Fruit fly (Drosophila melanogaster) whole organism, embryonic: ENCODE data around the gene fliI.

Source experiments
- Bgb ChIP-seq: fragments of 200-800 bp; sonication (Bioruptor generic); IDR thresholded peaks from 2 replicates; pipeline ENCODE4 v1.3.6; 2022; ENCODE audit warnings: missing biosample characterization, missing genetic modification characterization; ENCODE audit not compliant: partially characterized antibody
- CG10209 ChIP-seq: fragments of 200-800 bp; sonication (Bioruptor generic); optimal IDR thresholded peaks from 3 replicates; lab custom pipeline; 2017; ENCODE audit warnings: missing biosample characterization, mild to moderate bottlenecking, missing genetic modification characterization, missing genetic modification reagents
- CG10543 ChIP-seq: fragments of 200-800 bp; sonication (Bioruptor generic); optimal IDR thresholded peaks from 3 replicates; lab custom pipeline; 2017; ENCODE audit warnings: missing biosample characterization, mild to moderate bottlenecking, missing genetic modification characterization, moderate library complexity
- CG10979 ChIP-seq: fragments of 200-800 bp; sonication (Bioruptor generic); optimal IDR thresholded peaks from 2 replicates; lab custom pipeline; 2018; ENCODE audit warnings: missing biosample characterization, mild to moderate bottlenecking, missing genetic modification characterization, moderate library complexity
- CG13287 ChIP-seq: fragments of 200-800 bp; sonication (Bioruptor generic); IDR thresholded peaks from 2 replicates; pipeline ENCODE4 v1.3.6; 2022; ENCODE audit warnings: missing biosample characterization, missing genetic modification characterization; ENCODE audit not compliant: partially characterized antibody
- CG17568 ChIP-seq: fragments of 200-800 bp; sonication (Bioruptor generic); optimal IDR thresholded peaks from 2 replicates; lab custom pipeline; 2018; ENCODE audit warnings: missing biosample characterization, mild to moderate bottlenecking, missing genetic modification characterization, moderate library complexity
- CG17802 ChIP-seq: fragments of 200-800 bp; sonication (Bioruptor generic); optimal IDR thresholded peaks from 2 replicates; lab custom pipeline; 2018; ENCODE audit warnings: missing biosample characterization, mild to moderate bottlenecking, missing genetic modification characterization, moderate library complexity
- CG2199 ChIP-seq: fragments of 200-800 bp; sonication (Bioruptor generic); IDR thresholded peaks from 3 replicates; pipeline ENCODE4 v1.3.6; 2022; ENCODE audit warnings: missing biosample characterization, missing genetic modification characterization
- CG2889 ChIP-seq: fragments of 200-800 bp; sonication (Bioruptor generic); IDR thresholded peaks from 3 replicates; pipeline ENCODE4 v1.3.6; 2022; ENCODE audit warnings: missing biosample characterization, missing genetic modification characterization
- CG3407 ChIP-seq: fragments of 200-800 bp; sonication (Bioruptor generic); optimal IDR thresholded peaks from 2 replicates; lab custom pipeline; 2018; ENCODE audit warnings: missing biosample characterization, mild to moderate bottlenecking, missing genetic modification characterization
- CG7271 ChIP-seq: fragments of 200-800 bp; sonication (Bioruptor generic); optimal IDR thresholded peaks from 2 replicates; lab custom pipeline; 2018; ENCODE audit warnings: missing biosample characterization, mild to moderate bottlenecking, missing genetic modification characterization, moderate library complexity
- CG8478 ChIP-seq: fragments of >200 bp; optimal IDR thresholded peaks from 2 replicates; lab custom pipeline; 2018
- CHES-1-like ChIP-seq: fragments of 200-800 bp; sonication (Bioruptor generic); optimal IDR thresholded peaks from 2 replicates; lab custom pipeline; 2016; ENCODE audit warnings: missing biosample characterization, missing genetic modification characterization
- Elba2 ChIP-seq: fragments of 200-800 bp; sonication (Bioruptor generic); optimal IDR thresholded peaks from 3 replicates; lab custom pipeline; 2016; ENCODE audit warnings: missing biosample characterization, missing genetic modification characterization
- Fer1 ChIP-seq: fragments of 200-800 bp; sonication (Bioruptor generic); optimal IDR thresholded peaks from 2 replicates; lab custom pipeline; 2017; ENCODE audit warnings: missing biosample characterization, mild to moderate bottlenecking, missing genetic modification characterization
- HmgD ChIP-seq: fragments of 200-800 bp; sonication (Bioruptor generic); optimal IDR thresholded peaks from 3 replicates; lab custom pipeline; 2016; ENCODE audit warnings: missing biosample characterization, missing genetic modification characterization
- Hmr ChIP-seq: fragments of 200-800 bp; sonication (Bioruptor generic); optimal IDR thresholded peaks from 3 replicates; lab custom pipeline; 2017; ENCODE audit warnings: mild to moderate bottlenecking, missing biosample characterization, missing genetic modification reagents, missing genetic modification characterization
- MBD-R2 ChIP-seq: fragments of 200-800 bp; sonication (Bioruptor generic); IDR thresholded peaks from 2 replicates; pipeline ENCODE4 v1.3.6; 2022; ENCODE audit warnings: missing biosample characterization, missing genetic modification characterization
- Med ChIP-seq: fragments of 200-800 bp; sonication (Bioruptor generic); peaks from one replicate; lab custom pipeline; 2016; ENCODE audit warnings: missing biosample characterization, missing genetic modification characterization, mild to moderate bottlenecking, inconsistent platforms, moderate library complexity
- NK7.1 ChIP-seq: fragments of 200-800 bp; sonication (Bioruptor generic); optimal IDR thresholded peaks from 3 replicates; lab custom pipeline; 2016; ENCODE audit warnings: missing biosample characterization, missing genetic modification characterization
- Nf-YB ChIP-seq: fragments of 200-800 bp; sonication (Bioruptor generic); optimal IDR thresholded peaks from 3 replicates; lab custom pipeline; 2019; ENCODE audit warnings: missing biosample characterization, mild to moderate bottlenecking, missing genetic modification characterization, moderate library complexity
- Taf1 ChIP-seq: fragments of 200-800 bp; sonication (Bioruptor generic); IDR thresholded peaks from 2 replicates; pipeline ENCODE4 v1.3.6; 2022; ENCODE audit warnings: missing biosample characterization, missing genetic modification characterization
- Tbp ChIP-seq: fragments of >200 bp; optimal IDR thresholded peaks from 2 replicates; lab custom pipeline; 2018; ENCODE audit warnings: missing biosample characterization, missing genetic modification characterization
- Trl ChIP-seq, 3 experiments: fragments of >200 bp in 2 of 3; fragments of 200-800 bp in 1 of 3; sonication (Bioruptor generic) in 1 of 3; optimal IDR thresholded peaks; 2 replicates in 1 of 3; 3 replicates in 2 of 3; lab custom pipeline; 2016 to 2017; ENCODE audit warnings: missing biosample characterization in 1 of 3, missing genetic modification characterization in 1 of 3
- ac ChIP-seq: fragments of 200-800 bp; sonication (Bioruptor generic); optimal IDR thresholded peaks from 3 replicates; lab custom pipeline; 2017; ENCODE audit warnings: missing biosample characterization, mild to moderate bottlenecking, missing genetic modification characterization
- amos ChIP-seq: fragments of 200-800 bp; sonication (Bioruptor generic); IDR thresholded peaks from 2 replicates; pipeline ENCODE4 v1.3.6; 2022; ENCODE audit warnings: missing biosample characterization, missing genetic modification characterization; ENCODE audit not compliant: partially characterized antibody
- ash1 ChIP-seq: fragments of 200-800 bp; sonication (Bioruptor generic); optimal IDR thresholded peaks from 2 replicates; lab custom pipeline; 2018; ENCODE audit warnings: missing biosample characterization, mild to moderate bottlenecking, missing genetic modification characterization
- bbx ChIP-seq: fragments of 200-800 bp; sonication (Bioruptor generic); IDR thresholded peaks from 2 replicates; pipeline ENCODE4 v1.3.6; 2022; ENCODE audit warnings: missing biosample characterization, missing genetic modification characterization; ENCODE audit not compliant: partially characterized antibody
- chinmo ChIP-seq: fragments of 200-800 bp; sonication (Bioruptor generic); IDR thresholded peaks from 4 replicates; pipeline ENCODE4 v1.3.6; 2022; ENCODE audit warnings: missing biosample characterization, missing genetic modification characterization; ENCODE audit not compliant: partially characterized antibody
- croc ChIP-seq: fragments of 200-800 bp; sonication (Bioruptor generic); conservative IDR thresholded peaks from 3 replicates; pipeline ENCODE4 v1.3.6; 2022; ENCODE audit warnings: missing biosample characterization, missing genetic modification characterization
- crp ChIP-seq, 2 experiments: fragments of 200-800 bp; sonication (Bioruptor generic); optimal IDR thresholded peaks; 2 replicates in 1 of 2; 3 replicates in 1 of 2; lab custom pipeline; 2017; ENCODE audit warnings: missing biosample characterization in 2 of 2, missing genetic modification characterization in 2 of 2, mild to moderate bottlenecking in 1 of 2, moderate library complexity in 1 of 2
- eve ChIP-seq, 2 experiments: fragments of >200 bp; optimal IDR thresholded peaks; 2 replicates each; lab custom pipeline; 2017; ENCODE audit warnings: missing biosample characterization in 2 of 2, missing genetic modification characterization in 2 of 2
- fd96Cb ChIP-seq: fragments of 200-800 bp; sonication (Bioruptor generic); optimal IDR thresholded peaks from 2 replicates; lab custom pipeline; 2018; ENCODE audit warnings: missing biosample characterization, mild to moderate bottlenecking, missing genetic modification characterization, moderate library complexity
- ftz-f1 ChIP-seq: fragments of 200-800 bp; sonication (Bioruptor generic); optimal IDR thresholded peaks from 2 replicates; lab custom pipeline; 2016; ENCODE audit warnings: missing biosample characterization, missing genetic modification characterization
- hb ChIP-seq: fragments of 200-800 bp; sonication (Bioruptor generic); IDR thresholded peaks from 3 replicates; pipeline ENCODE4 v1.3.6; 2022; ENCODE audit warnings: missing biosample characterization, missing genetic modification characterization; ENCODE audit not compliant: partially characterized antibody
- ind ChIP-seq: fragments of 200-800 bp; sonication (Bioruptor generic); optimal IDR thresholded peaks from 3 replicates; lab custom pipeline; 2016; ENCODE audit warnings: missing biosample characterization, missing genetic modification characterization
- jing ChIP-seq: fragments of 200-800 bp; sonication (Bioruptor generic); optimal IDR thresholded peaks from 2 replicates; lab custom pipeline; 2018; ENCODE audit warnings: missing biosample characterization, mild to moderate bottlenecking, missing genetic modification characterization
- lbe ChIP-seq: fragments of 200-800 bp; sonication (Bioruptor generic); optimal IDR thresholded peaks from 2 replicates; lab custom pipeline; 2016; ENCODE audit warnings: missing biosample characterization, mild to moderate bottlenecking, missing genetic modification characterization
- maf-S ChIP-seq: fragments of 200-800 bp; sonication (Bioruptor generic); optimal IDR thresholded peaks from 2 replicates; lab custom pipeline; 2016; ENCODE audit warnings: missing biosample characterization, missing genetic modification characterization
- nerfin-1 ChIP-seq: fragments of 200-800 bp; sonication (Bioruptor generic); optimal IDR thresholded peaks from 3 replicates; lab custom pipeline; 2019; ENCODE audit warnings: missing biosample characterization, mild to moderate bottlenecking, missing genetic modification characterization, moderate library complexity
- onecut ChIP-seq: fragments of 200-800 bp; sonication (Bioruptor generic); IDR thresholded peaks from 2 replicates; pipeline ENCODE4 v1.3.6; 2022; ENCODE audit warnings: missing biosample characterization, missing genetic modification characterization
- salm ChIP-seq: fragments of 200-800 bp; sonication (Bioruptor generic); optimal IDR thresholded peaks from 2 replicates; lab custom pipeline; 2018; ENCODE audit warnings: missing biosample characterization, mild to moderate bottlenecking, missing genetic modification characterization
- sd ChIP-seq: fragments of 200-800 bp; sonication (Bioruptor generic); optimal IDR thresholded peaks from 3 replicates; lab custom pipeline; 2018; ENCODE audit warnings: missing biosample characterization, mild to moderate bottlenecking, missing genetic modification characterization, moderate library complexity
- slbo ChIP-seq: fragments of 200-800 bp; sonication (Bioruptor generic); IDR thresholded peaks from 2 replicates; pipeline ENCODE4 v1.3.6; 2022; ENCODE audit warnings: missing biosample characterization, missing genetic modification characterization
- trem ChIP-seq: fragments of 200-800 bp; optimal IDR thresholded peaks from 3 replicates; lab custom pipeline; 2019; ENCODE audit warnings: missing biosample characterization, mild to moderate bottlenecking, missing genetic modification characterization, moderate library complexity
- trh ChIP-seq: fragments of 200-800 bp; sonication (Bioruptor generic); optimal IDR thresholded peaks from 2 replicates; lab custom pipeline; 2016; ENCODE audit warnings: missing biosample characterization, missing genetic modification characterization
- unc-4 ChIP-seq: fragments of 200-800 bp; sonication (Bioruptor generic); IDR thresholded peaks from 2 replicates; pipeline ENCODE4 v1.3.6; 2022; ENCODE audit warnings: missing biosample characterization, missing genetic modification characterization; ENCODE audit not compliant: partially characterized antibody
- wek ChIP-seq: fragments of 200-800 bp; sonication (Bioruptor generic); optimal IDR thresholded peaks from 3 replicates; lab custom pipeline; 2018; ENCODE audit warnings: missing biosample characterization, mild to moderate bottlenecking, missing genetic modification characterization, moderate library complexity

Gene fliI

DNA sequence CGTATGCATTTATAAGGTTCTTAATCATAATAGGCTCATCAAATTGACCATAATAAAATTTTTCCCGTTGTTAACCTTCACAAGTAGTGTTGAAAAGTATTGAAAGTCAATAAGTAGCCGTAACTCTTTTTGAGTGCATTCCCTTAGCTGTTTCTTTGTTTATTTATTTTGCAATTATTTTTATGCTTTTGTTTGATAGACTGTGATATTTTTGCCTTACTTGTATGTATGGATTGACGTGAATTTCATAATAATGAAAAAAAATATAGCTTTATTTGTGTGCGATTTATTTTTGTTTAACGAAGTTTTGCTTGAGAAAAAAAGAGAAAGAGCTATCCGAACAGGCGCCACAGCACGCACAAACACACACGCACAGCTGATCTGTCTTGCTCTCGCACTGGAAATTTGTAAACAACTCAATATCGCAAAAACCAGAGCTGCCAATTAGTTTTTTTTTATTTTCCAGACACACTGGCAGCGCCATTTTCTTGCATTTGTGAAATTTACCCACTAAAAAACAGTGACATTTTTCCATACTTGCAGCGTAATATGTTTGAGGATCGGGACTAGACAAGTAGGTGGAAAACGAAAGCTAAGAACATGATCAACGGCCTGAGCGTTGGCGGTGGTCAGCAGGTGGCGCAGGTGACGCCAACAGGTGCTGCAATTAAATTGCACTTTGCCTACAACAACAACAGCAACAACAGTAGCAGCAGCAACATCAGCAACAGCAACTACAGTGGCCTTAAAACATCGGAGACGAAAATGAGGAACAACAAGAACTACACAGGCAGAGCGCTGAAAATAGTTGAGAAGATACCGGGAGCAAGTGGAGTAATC is 29.8 kb downstream of the fliI start:
- no peak for TF ChIP-seq ac (GFP tag; lab: Kevin White, UChicago)
- no peak for TF ChIP-seq Hmr (GFP tag; lab: Kevin White, UChicago)
- TF ChIP-seq HmgD: no peak
- peak; percentile 31 for TF ChIP-seq trem (tag; lab: Kevin White, UChicago)
- TF ChIP-seq fd96Cb (tag; lab: Kevin White, UChicago): no peak
- TF ChIP-seq CG2889 (GFP tag; lab: Robert Waterston, UW): no peak
- peak; percentile 2 for TF ChIP-seq CHES-1-like
- 0 out of 2 replicates have a peak, but pooled peaks have one; percentile 19 for TF ChIP-seq slbo (GFP tag; lab: Robert Waterston, UW)
- TF ChIP-seq CG10979: no peak
- TF ChIP-seq CG8478: no peak
- no peak for TF ChIP-seq Fer1 (GFP tag; lab: Kevin White, UChicago)
- no peak for TF ChIP-seq CG17802 (tag; lab: Kevin White, UChicago)
- TF ChIP-seq jing (GFP tag; lab: Kevin White, UChicago): no peak
- no peak for TF ChIP-seq maf-S (GFP tag; lab: Kevin White, UChicago)
- TF ChIP-seq Nf-YB (GFP tag; lab: Kevin White, UChicago): no peak
- no peak for TF ChIP-seq CG17568 (GFP tag; lab: Kevin White, UChicago)
- TF ChIP-seq CG10209 (GFP tag; lab: Kevin White, UChicago): no peak
- no peak for TF ChIP-seq Taf1
- TF ChIP-seq amos (GFP tag; lab: Robert Waterston, UW): peak; percentile 19; the same call in 1 of the 2 replicates
- TF ChIP-seq crp (GFP tag; optimal IDR thresholded peaks at IDR 0.05; lab: Kevin White, UChicago): peak in 1 of 2 experiments; percentile 74
- TF ChIP-seq CG2199 (GFP tag; lab: Robert Waterston, UW): no peak
- TF ChIP-seq onecut (GFP tag; lab: Robert Waterston, UW): no peak
- no peak for TF ChIP-seq Tbp (GFP tag; lab: Kevin White, UChicago)
- TF ChIP-seq unc-4 (GFP tag; lab: Robert Waterston, UW): no peak
- peak; percentile 18; the same call in 1 of the 2 replicates for TF ChIP-seq CG13287 (GFP tag; lab: Robert Waterston, UW)
- no peak for TF ChIP-seq salm (tag; lab: Kevin White, UChicago)
- TF ChIP-seq trh (GFP tag; lab: Kevin White, UChicago): no peak
- TF ChIP-seq bbx (GFP tag; lab: Robert Waterston, UW): peak; percentile 54
- no peak for TF ChIP-seq CG7271 (tag; lab: Kevin White, UChicago)
- TF ChIP-seq sd: peak; percentile 44
- TF ChIP-seq nerfin-1 (tag; lab: Kevin White, UChicago): peak; percentile 29
- no peak for TF ChIP-seq CG3407 (GFP tag; lab: Kevin White, UChicago)
- no peak for TF ChIP-seq lbe (GFP tag; lab: Kevin White, UChicago)
- TF ChIP-seq croc: no peak
- TF ChIP-seq Elba2 (GFP tag; lab: Kevin White, UChicago): no peak
- peak in 1 of 2 experiments; percentile 81 for TF ChIP-seq eve (GFP tag; optimal IDR thresholded peaks at IDR 0.05; lab: Kevin White, UChicago)
- TF ChIP-seq ind: no peak
- TF ChIP-seq MBD-R2 (GFP tag; lab: Robert Waterston, UW): peak; percentile 16; the same call in 1 of the 2 replicates
- no peak for TF ChIP-seq Bgb
- TF ChIP-seq wek (GFP tag; lab: Kevin White, UChicago): no peak
- TF ChIP-seq Med (GFP tag; lab: Kevin White, UChicago): peak; percentile 71
- no peak for TF ChIP-seq ash1 (GFP tag; lab: Kevin White, UChicago)
- no peak for TF ChIP-seq hb (GFP tag; lab: Robert Waterston, UW)
- TF ChIP-seq ftz-f1 (GFP tag; lab: Kevin White, UChicago): peak; percentile 30
- no peak for TF ChIP-seq NK7.1 (GFP tag; lab: Kevin White, UChicago)
- TF ChIP-seq CG10543 (GFP tag; lab: Kevin White, UChicago): peak; percentile 14
- peak; percentile 76; the same call in 1 of the 4 replicates for TF ChIP-seq chinmo (GFP tag; lab: Robert Waterston, UW)
- TF ChIP-seq Trl (optimal IDR thresholded peaks at IDR 0.05; lab: Kevin White, UChicago): no peak
- no peak for TF ChIP-seq Trl (GFP tag; optimal IDR thresholded peaks at IDR 0.05; lab: Kevin White, UChicago)
